Fruit fly (Drosophila melanogaster): Measurements from ENCODE around the gene CG13050.

- no peak for TF ChIP-seq br (GFP tag; optimal IDR thresholded peaks at IDR 0.05)
- TF ChIP-seq Myc (optimal IDR thresholded peaks at IDR 0.05) = no peak
- no peak for TF ChIP-seq Sp1 (GFP tag; optimal IDR thresholded peaks at IDR 0.05)
- no peak for TF ChIP-seq CG9705 (GFP tag; optimal IDR thresholded peaks at IDR 0.05)
- no peak for TF ChIP-seq rgr (GFP tag; optimal IDR thresholded peaks at IDR 0.05)
These were observed 48.7 kb upstream of the CG13050 start, which contains the start of gene CG13038 for dm6 chr3L:16327776-16328175.

Data from whole organism, wandering third instar larva.